Worm (Caenorhabditis elegans) whole organism, early embryonic: ENCODE data around the gene T02H6.3.

Experiments used
- ama-1 ChIP-seq: fragments of 150-350 bp; optimal IDR thresholded peaks from 2 replicates; lab custom pipeline; 2014
- ceh-36 ChIP-seq: sonication (generic microtip); optimal IDR thresholded peaks from 2 replicates; lab custom pipeline; 2016; ENCODE audit warnings: missing genetic modification characterization, inconsistent platforms, missing compliant biosample characterization
- flt-1 ChIP-seq: fragments of 200-800 bp; sonication (Bioruptor generic); IDR thresholded peaks from 2 replicates; pipeline ENCODE4 v1.3.6; 2022; ENCODE audit warnings: missing genetic modification characterization, missing compliant biosample characterization
- hmbx-1 ChIP-seq: sonication (generic microtip); optimal IDR thresholded peaks from 2 replicates; lab custom pipeline; 2016; ENCODE audit warnings: mild to moderate bottlenecking, missing genetic modification characterization, missing compliant biosample characterization
- pes-1 ChIP-seq: fragments of 200-800 bp; sonication (Bioruptor generic); IDR thresholded peaks from 2 replicates; pipeline ENCODE4 v1.3.6; 2022; ENCODE audit warnings: missing genetic modification reagents, missing genetic modification characterization, missing compliant biosample characterization

DNA sequence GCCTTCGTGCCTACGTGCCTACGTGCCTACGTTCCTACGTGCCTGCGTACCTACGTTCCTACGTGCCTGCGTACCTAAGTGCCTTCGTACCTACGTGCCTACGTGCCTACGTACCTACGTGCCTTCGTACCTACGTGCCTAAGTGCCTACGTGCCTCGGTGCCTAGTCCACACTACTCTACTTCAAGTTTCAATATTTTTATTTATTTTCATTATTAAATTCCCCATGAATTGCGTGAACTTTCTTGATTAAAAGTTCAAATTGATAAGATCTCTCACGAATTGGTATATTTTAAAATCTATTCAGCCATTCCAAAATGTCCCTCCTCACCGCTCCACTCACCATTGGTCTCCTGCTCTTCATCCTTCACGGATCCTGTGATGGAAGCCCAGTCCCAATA, 17.5 kb upstream of the T02H6.3 start, which contains the start of gene Y39F10C.3:
- no peak for TF ChIP-seq flt-1 (GFP tag; lab: Robert Waterston, UW)
- no peak for TF ChIP-seq ceh-36 (tag; lab: Kevin White, UChicago)
- TF ChIP-seq ama-1 (lab: Kevin White, UChicago) = no peak
- TF ChIP-seq hmbx-1 (tag; lab: Kevin White, UChicago) = no peak
- no peak for TF ChIP-seq pes-1 (GFP tag; lab: Robert Waterston, UW)
